Fruit fly (Drosophila melanogaster): ENCODE data around the gene Msr-110.

Msr-110 gene

dm6 chr3L:5540637-5541241, 36.4 kb downstream of the Msr-110 start (continued):
- TF ChIP-seq ab (GFP tag; optimal IDR thresholded peaks at IDR 0.05) (no peak), ken (GFP tag; IDR thresholded peaks at IDR 0.05) (0 out of 3 replicates have a peak, but pooled peaks have one; percentile 7), gem (tag; optimal IDR thresholded peaks at IDR 0.05) (no peak), Med (GFP tag) (peak; percentile 47), NK7.1 (GFP tag; optimal IDR thresholded peaks at IDR 0.05) (no peak), CG8478 (optimal IDR thresholded peaks at IDR 0.05) (no peak), CG30431 (GFP tag; optimal IDR thresholded peaks at IDR 0.05) (no peak), sr (GFP tag; IDR thresholded peaks at IDR 0.05) (0 out of 3 replicates have a peak, but pooled peaks have one; percentile 2), ATbp (GFP tag; optimal IDR thresholded peaks at IDR 0.05) (no peak), CG13894 (tag; optimal IDR thresholded peaks at IDR 0.05) (no peak), Ravus (GFP tag; IDR thresholded peaks at IDR 0.05) (no peak), CG17361 (GFP tag; IDR thresholded peaks at IDR 0.05) (no peak), emc (GFP tag; optimal IDR thresholded peaks at IDR 0.05) (no peak), vfl (GFP tag; optimal IDR thresholded peaks at IDR 0.05) (no peak), Deaf1 (tag; optimal IDR thresholded peaks at IDR 0.05) (no peak), CG12769 (tag; optimal IDR thresholded peaks at IDR 0.05) (peak; percentile 5), CG11456 (GFP tag; IDR thresholded peaks at IDR 0.05) (peak; percentile 8; the same call in 1 of the 3 replicates), nerfin-1 (tag; optimal IDR thresholded peaks at IDR 0.05) (no peak), CG12659 (GFP tag; optimal IDR thresholded peaks at IDR 0.05) (no peak), CG8359 (GFP tag; optimal IDR thresholded peaks at IDR 0.05; ENCODE audit: borderline replicate concordance) (no peak), zen2 (GFP tag; IDR thresholded peaks at IDR 0.05; ENCODE audit: partially characterized antibody) (0 out of 3 replicates have a peak, but pooled peaks have one; percentile 14), CG11723 (GFP tag; optimal IDR thresholded peaks at IDR 0.05) (no peak), gfzf (GFP tag; optimal IDR thresholded peaks at IDR 0.05) (no peak), HHEX (GFP tag; optimal IDR thresholded peaks at IDR 0.05) (no peak), CG6683 (GFP tag; optimal IDR thresholded peaks at IDR 0.05) (no peak), CG31441 (GFP tag; IDR thresholded peaks at IDR 0.05) (no peak)

DNA sequence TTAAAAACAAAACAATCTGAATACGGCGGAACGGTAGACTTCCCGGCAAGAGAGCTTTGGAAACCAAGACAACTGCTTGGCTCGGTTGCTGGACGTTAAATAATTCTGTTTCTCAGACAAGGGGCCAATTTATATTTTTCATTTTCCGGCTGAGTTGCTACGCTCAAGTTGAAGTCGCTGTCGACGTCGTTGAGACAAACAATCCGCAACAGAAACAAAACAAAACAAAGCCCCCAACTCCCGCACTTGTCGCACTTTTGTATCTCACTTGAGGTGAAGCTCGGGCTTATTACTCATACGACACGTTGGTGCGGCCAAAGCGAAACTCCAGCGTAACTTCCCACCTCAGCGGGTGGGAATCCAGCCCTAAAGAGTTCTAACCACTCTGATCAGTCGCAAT, 41.5 kb downstream of the Msr-110 start, which contains the start of gene CG13285:
Gene CG13285, minus strand, starts transcription at position 101 of the 400 bp plus-strand sequence.
- TF ChIP-seq dmrt11E (tag; optimal IDR thresholded peaks at IDR 0.05) (no peak), gsb-n (tag; optimal IDR thresholded peaks at IDR 0.05) (no peak), CkIIα-i1 (GFP tag; IDR thresholded peaks at IDR 0.05) (no peak)

DNA sequence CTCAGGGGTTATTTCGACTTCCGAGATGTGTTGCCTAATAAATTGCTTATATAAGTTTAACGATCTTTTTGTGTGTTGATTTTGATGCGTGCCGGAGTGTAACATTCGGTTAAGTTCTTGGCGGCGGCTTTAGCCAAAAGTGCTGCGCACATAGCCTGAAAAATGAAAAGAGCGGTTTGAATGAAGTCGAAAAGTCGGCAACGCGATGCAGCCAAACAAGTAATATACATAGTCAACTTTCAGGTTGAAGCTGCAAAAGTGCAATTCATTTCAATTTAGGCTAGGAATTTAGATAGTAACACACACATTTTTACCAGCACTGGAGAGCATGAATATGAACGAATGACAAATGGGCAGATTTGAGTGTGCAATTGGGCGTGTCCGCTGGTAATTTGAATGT, 42.9 kb downstream of the Msr-110 start:
- TF ChIP-seq tx (GFP tag; optimal IDR thresholded peaks at IDR 0.05) (no peak), tna (GFP tag; IDR thresholded peaks at IDR 0.05; ENCODE audit: partially characterized antibody) (peak; percentile 64), Opbp (GFP tag; IDR thresholded peaks at IDR 0.05; ENCODE audit: partially characterized antibody) (peak; percentile 48; the same call in 2 of the 3 replicates), Sry-β (GFP tag; optimal IDR thresholded peaks at IDR 0.05) (peak; percentile 83), CG10267 (tag; optimal IDR thresholded peaks at IDR 0.05) (no peak), CG34224 (GFP tag; IDR thresholded peaks at IDR 0.05; ENCODE audit: partially characterized antibody) (peak; percentile 84), chinmo (GFP tag; IDR thresholded peaks at IDR 0.05; ENCODE audit: partially characterized antibody) (peak; percentile 94), Usf (GFP tag; optimal IDR thresholded peaks at IDR 0.05) (no peak), CG16813 (GFP tag; IDR thresholded peaks at IDR 0.05; ENCODE audit: partially characterized antibody) (peak; percentile 56; the same call in 2 of the 3 replicates), CG2199 (GFP tag; IDR thresholded peaks at IDR 0.05) (0 out of 3 replicates have a peak, but pooled peaks have one; percentile 33), CG6654 (GFP tag; optimal IDR thresholded peaks at IDR 0.05) (peak; percentile 88), Pdp1 (GFP tag; optimal IDR thresholded peaks at IDR 0.05) (peak in 1 of 2 experiments; percentile 56), sob (GFP tag; IDR thresholded peaks at IDR 0.05) (peak; percentile 23; the same call in 1 of the 2 replicates), ATbp (GFP tag; optimal IDR thresholded peaks at IDR 0.05) (no peak), HLH4C (GFP tag; IDR thresholded peaks at IDR 0.05; ENCODE audit: partially characterized antibody) (peak; percentile 51; the same call in 2 of the 3 replicates), inv (GFP tag; IDR thresholded peaks at IDR 0.05; ENCODE audit: partially characterized antibody) (peak; percentile 39; the same call in 1 of the 2 replicates), amos (GFP tag; IDR thresholded peaks at IDR 0.05; ENCODE audit: partially characterized antibody) (peak; percentile 38; the same call in 1 of the 2 replicates), shn (GFP tag; optimal IDR thresholded peaks at IDR 0.05) (no peak), Gug (GFP tag; IDR thresholded peaks at IDR 0.05) (no peak)
